Fruit fly (Drosophila melanogaster): Measurements from ENCODE around the gene CG3698.

Gene CG3698

DNA sequence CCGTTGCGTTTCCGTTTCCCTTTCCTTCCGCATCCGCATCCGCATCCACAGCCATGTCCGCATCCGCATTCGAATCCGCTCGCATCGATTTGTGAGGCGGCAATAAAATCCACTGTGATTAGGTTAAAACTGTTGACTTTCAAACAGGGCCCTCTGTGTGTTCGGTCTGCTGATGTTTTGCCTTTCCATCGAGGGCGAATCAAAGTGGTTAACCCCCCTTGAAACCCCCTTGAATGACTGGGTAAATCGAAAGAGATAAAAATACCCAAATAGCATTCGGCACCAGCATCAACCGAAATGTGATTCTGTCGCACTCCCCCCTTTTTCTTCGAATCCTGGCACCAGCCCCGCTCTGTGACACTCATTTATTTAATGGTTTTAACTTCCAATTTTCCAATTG lies 45.2 kb downstream of the CG3698 start:
- no peak for TF ChIP-seq fru (GFP tag; optimal IDR thresholded peaks at IDR 0.05)
- no peak for TF ChIP-seq Rel (GFP tag; optimal IDR thresholded peaks at IDR 0.05)
- no peak for TF ChIP-seq Rel (tag; optimal IDR thresholded peaks at IDR 0.05)
- TF ChIP-seq foxo (GFP tag; optimal IDR thresholded peaks at IDR 0.05) = no peak
- TF ChIP-seq CG9705 (GFP tag; optimal IDR thresholded peaks at IDR 0.05) = no peak
- TF ChIP-seq Vsx2 (GFP tag; optimal IDR thresholded peaks at IDR 0.05; ENCODE audit: partially characterized antibody) = no peak
- TF ChIP-seq Abd-B (GFP tag; optimal IDR thresholded peaks at IDR 0.05) = no peak
- no peak for TF ChIP-seq Sp1 (GFP tag; optimal IDR thresholded peaks at IDR 0.05)
- TF ChIP-seq Hr83 (GFP tag; optimal IDR thresholded peaks at IDR 0.05; ENCODE audit: poor library complexity, severe bottlenecking) = no peak
- no peak for TF ChIP-seq Myc (optimal IDR thresholded peaks at IDR 0.05)
- no peak for TF ChIP-seq CG32264 (GFP tag; optimal IDR thresholded peaks at IDR 0.05)
- TF ChIP-seq h (GFP tag; optimal IDR thresholded peaks at IDR 0.05) = no peak
- TF ChIP-seq ey (GFP tag; optimal IDR thresholded peaks at IDR 0.05) = no peak
- TF ChIP-seq sv (GFP tag; optimal IDR thresholded peaks at IDR 0.05) = no peak
- no peak for TF ChIP-seq HLH106 (tag; optimal IDR thresholded peaks at IDR 0.05)
- TF ChIP-seq CrebA (GFP tag; optimal IDR thresholded peaks at IDR 0.05; ENCODE audit: borderline replicate concordance) = no peak
- TF ChIP-seq dmrt93B (GFP tag; optimal IDR thresholded peaks at IDR 0.05) = no peak
- TF ChIP-seq GATAd (GFP tag; optimal IDR thresholded peaks at IDR 0.05) = no peak
- TF ChIP-seq usp (GFP tag; optimal IDR thresholded peaks at IDR 0.05) = no peak

DNA sequence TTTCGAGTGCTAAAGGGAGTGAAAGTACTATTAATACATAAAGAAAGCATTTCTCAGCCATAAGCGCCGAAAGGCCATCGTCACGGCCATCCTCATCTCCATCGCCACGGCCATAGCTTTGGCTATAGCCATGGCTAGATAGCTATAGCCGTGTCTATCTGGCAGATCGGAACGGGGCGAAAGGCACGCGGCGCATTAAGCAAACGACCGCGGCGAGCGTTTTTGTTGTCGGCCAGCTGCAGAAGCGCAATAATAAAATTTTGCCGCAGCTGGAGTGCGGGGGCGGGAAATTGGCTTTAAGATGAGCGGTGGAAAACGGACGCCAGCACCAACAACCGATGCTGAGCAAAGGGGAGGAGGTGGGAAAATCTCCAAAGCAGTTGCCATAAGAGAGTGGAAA lies 47.8 kb downstream of the CG3698 start:
- no peak for TF ChIP-seq br (GFP tag; optimal IDR thresholded peaks at IDR 0.05)
- TF ChIP-seq GATAd (GFP tag; optimal IDR thresholded peaks at IDR 0.05) = no peak
- no peak for TF ChIP-seq Myc (optimal IDR thresholded peaks at IDR 0.05)
- TF ChIP-seq brk (GFP tag; optimal IDR thresholded peaks at IDR 0.05) = no peak
- TF ChIP-seq usp (GFP tag; optimal IDR thresholded peaks at IDR 0.05) = no peak
- no peak for TF ChIP-seq Rel (GFP tag; optimal IDR thresholded peaks at IDR 0.05)
- TF ChIP-seq Rel (tag; optimal IDR thresholded peaks at IDR 0.05) = no peak
- TF ChIP-seq h (GFP tag; optimal IDR thresholded peaks at IDR 0.05) = no peak
- TF ChIP-seq Hr83 (GFP tag; optimal IDR thresholded peaks at IDR 0.05; ENCODE audit: poor library complexity, severe bottlenecking) = no peak
- no peak for TF ChIP-seq tai (GFP tag; optimal IDR thresholded peaks at IDR 0.05)
- no peak for TF ChIP-seq sv (GFP tag; optimal IDR thresholded peaks at IDR 0.05)
- TF ChIP-seq Mio (GFP tag; optimal IDR thresholded peaks at IDR 0.05) = no peak
- no peak for TF ChIP-seq dmrt93B (GFP tag; optimal IDR thresholded peaks at IDR 0.05)
- no peak for TF ChIP-seq foxo (GFP tag; optimal IDR thresholded peaks at IDR 0.05)
- TF ChIP-seq OdsH (GFP tag; optimal IDR thresholded peaks at IDR 0.05) = no peak

DNA sequence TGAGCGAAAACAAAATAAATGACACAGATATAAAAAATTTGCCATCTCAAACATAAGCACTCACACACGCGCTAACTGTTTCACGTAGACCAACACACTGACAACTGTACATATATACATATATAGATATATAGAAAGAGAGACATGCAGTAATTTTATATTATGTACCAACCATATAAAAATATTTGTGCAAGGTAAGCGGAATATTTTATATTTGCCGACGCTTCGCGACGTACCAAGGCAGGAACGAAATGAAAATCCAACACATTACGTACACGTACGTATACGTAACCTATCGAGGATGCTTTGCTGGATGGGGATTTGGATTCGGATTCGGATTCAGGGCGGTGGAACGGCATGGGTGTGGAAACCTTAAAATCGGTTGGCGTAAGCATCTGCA lies 49.6 kb downstream of the CG3698 start:
- TF ChIP-seq dmrt93B (GFP tag; optimal IDR thresholded peaks at IDR 0.05) (no peak), jim (GFP tag; optimal IDR thresholded peaks at IDR 0.05) (no peak), CrebA (GFP tag; optimal IDR thresholded peaks at IDR 0.05; ENCODE audit: borderline replicate concordance) (no peak), CG9705 (GFP tag; optimal IDR thresholded peaks at IDR 0.05) (no peak), Dif (GFP tag; optimal IDR thresholded peaks at IDR 0.05; ENCODE audit: partially characterized antibody) (no peak), pan (optimal IDR thresholded peaks at IDR 0.05) (no peak), ey (GFP tag; optimal IDR thresholded peaks at IDR 0.05) (no peak), foxo (GFP tag; optimal IDR thresholded peaks at IDR 0.05) (no peak), fru (GFP tag; optimal IDR thresholded peaks at IDR 0.05) (no peak), Jra (GFP tag; optimal IDR thresholded peaks at IDR 0.05) (no peak), sage (GFP tag; optimal IDR thresholded peaks at IDR 0.05) (no peak), usp (GFP tag; optimal IDR thresholded peaks at IDR 0.05) (no peak), HLH106 (tag; optimal IDR thresholded peaks at IDR 0.05) (no peak), OdsH (GFP tag; optimal IDR thresholded peaks at IDR 0.05) (no peak), GATAd (GFP tag; optimal IDR thresholded peaks at IDR 0.05) (no peak)

DNA sequence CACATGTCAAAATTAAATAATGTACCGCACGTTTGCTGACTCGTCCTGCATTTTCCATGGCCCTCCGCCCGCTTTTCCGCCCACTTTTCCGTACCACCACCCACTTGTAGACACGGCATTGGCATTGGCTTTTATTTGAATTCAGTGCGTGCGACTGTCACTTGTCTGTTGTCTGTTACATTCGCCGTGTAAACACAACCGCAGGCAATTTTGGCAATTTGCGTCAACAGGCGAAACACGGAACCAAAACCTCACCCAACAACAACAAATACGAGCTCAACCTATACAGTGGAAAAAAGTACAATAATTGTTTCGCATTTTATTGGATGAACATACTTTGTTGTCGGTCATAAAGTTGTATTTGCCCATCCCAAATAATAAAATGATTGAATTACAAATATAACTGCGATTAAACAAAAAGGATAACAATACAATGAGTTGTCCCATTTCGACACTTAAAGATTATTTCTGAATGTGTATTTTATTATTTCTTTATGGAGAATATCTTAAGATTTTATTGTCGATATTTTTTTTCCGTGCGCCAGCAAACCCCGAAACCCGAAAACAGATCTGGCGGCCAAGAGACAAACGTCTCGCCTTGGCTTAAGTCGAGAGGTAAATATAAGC lies 50.8 kb downstream of the CG3698 start:
- TF ChIP-seq Abd-B (GFP tag; optimal IDR thresholded peaks at IDR 0.05) (no peak), foxo (GFP tag; optimal IDR thresholded peaks at IDR 0.05) (peak in 1 of 2 experiments; percentile 17), HLH106 (tag; optimal IDR thresholded peaks at IDR 0.05) (peak; percentile 21), h (GFP tag; optimal IDR thresholded peaks at IDR 0.05) (peak; percentile 20), fru (GFP tag; optimal IDR thresholded peaks at IDR 0.05) (peak; percentile 36), rgr (GFP tag; optimal IDR thresholded peaks at IDR 0.05) (peak; percentile 3), Sp1 (GFP tag; optimal IDR thresholded peaks at IDR 0.05) (peak; percentile 8), CrebA (GFP tag; optimal IDR thresholded peaks at IDR 0.05; ENCODE audit: borderline replicate concordance) (no peak), Jra (GFP tag; optimal IDR thresholded peaks at IDR 0.05) (no peak), Rel (GFP tag; optimal IDR thresholded peaks at IDR 0.05) (no peak), Rel (tag; optimal IDR thresholded peaks at IDR 0.05) (no peak)
